Worm (Caenorhabditis elegans): ENCODE results near the gene F35E8.2.

The F35E8.2 gene

ce11 chrV:15879508-15879907 is 26.0 kb upstream of the F35E8.2 start, which contains the start of gene nhr-84:
Gene nhr-84 (minus strand): TSS chrV:15879608.
- no peak for TF ChIP-seq pha-2 (tag; optimal IDR thresholded peaks at IDR 0.05)
- TF ChIP-seq Y22D7AL.16 (tag; optimal IDR thresholded peaks at IDR 0.05) = no peak
- TF ChIP-seq dmd-4 (tag; optimal IDR thresholded peaks at IDR 0.05; ENCODE audit: borderline replicate concordance) = no peak
- TF ChIP-seq T23F11.4 (GFP tag; optimal IDR thresholded peaks at IDR 0.05) = no peak
- no peak for TF ChIP-seq lin-11 (tag; optimal IDR thresholded peaks at IDR 0.05)
- TF ChIP-seq pat-9 (tag; optimal IDR thresholded peaks at IDR 0.05) = no peak
- no peak for TF ChIP-seq tbx-2 (tag; optimal IDR thresholded peaks at IDR 0.05)
- no peak for TF ChIP-seq ceh-30 (tag; optimal IDR thresholded peaks at IDR 0.05)
- no peak for TF ChIP-seq elt-4 (tag; optimal IDR thresholded peaks at IDR 0.05)

ce11 chrV:15880033-15880432 is 25.4 kb upstream of the F35E8.2 start:
- TF ChIP-seq pat-9 (tag; optimal IDR thresholded peaks at IDR 0.05) (no peak), ceh-22 (tag; optimal IDR thresholded peaks at IDR 0.05) (no peak), nhr-232 (tag; optimal IDR thresholded peaks at IDR 0.05) (no peak), ceh-31 (tag; optimal IDR thresholded peaks at IDR 0.05) (no peak), hlh-6 (tag; optimal IDR thresholded peaks at IDR 0.05) (no peak), pqm-1 (tag; optimal IDR thresholded peaks at IDR 0.05) (no peak), pha-2 (tag; optimal IDR thresholded peaks at IDR 0.05) (no peak), unc-55 (GFP tag; optimal IDR thresholded peaks at IDR 0.05) (no peak), unc-42 (tag; optimal IDR thresholded peaks at IDR 0.05) (no peak), pag-3 (tag; optimal IDR thresholded peaks at IDR 0.05; ENCODE audit: borderline replicate concordance) (no peak), elt-4 (tag; optimal IDR thresholded peaks at IDR 0.05) (no peak), tbx-2 (tag; optimal IDR thresholded peaks at IDR 0.05) (no peak)

DNA sequence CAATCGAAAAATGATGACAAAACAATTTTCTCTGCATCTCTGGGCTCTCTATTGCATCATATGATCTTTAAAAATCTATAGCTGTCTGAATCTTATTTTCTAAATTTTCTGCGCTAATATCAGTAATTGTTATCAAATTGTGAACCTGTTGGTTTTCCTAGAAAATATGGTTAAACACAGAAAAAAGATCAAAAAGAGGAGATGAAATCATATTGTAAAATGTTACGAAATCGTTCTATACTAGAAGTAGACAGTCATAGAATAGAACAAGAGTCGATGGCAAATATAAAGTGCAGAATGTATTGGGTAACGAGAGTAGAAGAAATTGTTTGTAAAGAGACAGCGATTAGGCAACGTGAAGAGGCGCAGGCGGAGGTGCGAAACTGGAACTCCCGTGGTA is 24.8 kb upstream of the F35E8.2 start:
- TF ChIP-seq fkh-10 (GFP tag; optimal IDR thresholded peaks at IDR 0.05) (no peak), elt-2 (tag; optimal IDR thresholded peaks at IDR 0.05) (peak; percentile 32)

DNA sequence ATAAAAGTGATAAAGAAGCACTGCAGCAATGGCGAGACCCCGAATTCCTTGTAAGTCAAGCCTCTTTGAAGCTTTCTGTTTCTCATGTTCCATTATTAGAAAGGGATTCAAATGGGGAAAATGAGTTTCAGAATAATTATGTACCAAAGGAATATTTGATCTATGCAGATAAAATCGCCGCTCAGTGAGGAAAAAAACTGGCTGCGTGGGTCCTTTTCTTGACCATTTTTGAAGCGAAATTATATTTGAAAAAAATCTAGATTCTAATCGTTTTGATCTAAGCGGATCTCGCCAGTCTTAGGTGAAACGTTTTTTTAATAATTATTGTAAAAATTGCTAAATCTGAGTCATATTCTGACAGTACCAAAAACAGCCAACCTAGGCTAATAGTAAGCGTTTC is 20.8 kb upstream of the F35E8.2 start, which contains the start of gene oac-42:
Gene oac-42 (minus strand): TSS at position 101 of the 400 bp plus-strand sequence.
- TF ChIP-seq pag-3 (tag; optimal IDR thresholded peaks at IDR 0.05; ENCODE audit: borderline replicate concordance) = no peak
- TF ChIP-seq eyg-1 (tag; optimal IDR thresholded peaks at IDR 0.05) = no peak
- TF ChIP-seq pha-2 (tag; optimal IDR thresholded peaks at IDR 0.05) = no peak
- no peak for TF ChIP-seq ceh-19 (GFP tag; optimal IDR thresholded peaks at IDR 0.05)
- TF ChIP-seq syd-9 (tag; optimal IDR thresholded peaks at IDR 0.05) = no peak
- no peak for TF ChIP-seq ceh-31 (tag; optimal IDR thresholded peaks at IDR 0.05)
- no peak for TF ChIP-seq ceh-22 (tag; optimal IDR thresholded peaks at IDR 0.05)
- no peak for TF ChIP-seq dve-1 (tag; optimal IDR thresholded peaks at IDR 0.05)
- no peak for TF ChIP-seq dmd-4 (tag; optimal IDR thresholded peaks at IDR 0.05; ENCODE audit: borderline replicate concordance)
- no peak for TF ChIP-seq gmeb-2 (tag; optimal IDR thresholded peaks at IDR 0.05)
- no peak for TF ChIP-seq ceh-48 (tag; optimal IDR thresholded peaks at IDR 0.05)
- no peak for TF ChIP-seq ref-2 (tag; optimal IDR thresholded peaks at IDR 0.05)
- TF ChIP-seq lim-6 (tag; optimal IDR thresholded peaks at IDR 0.05) = no peak
- TF ChIP-seq tbx-7 (tag; optimal IDR thresholded peaks at IDR 0.05) = no peak
- TF ChIP-seq hlh-13 (GFP tag; optimal IDR thresholded peaks at IDR 0.05) = no peak
- TF ChIP-seq ztf-16 (tag; optimal IDR thresholded peaks at IDR 0.05) = no peak
- TF ChIP-seq unc-86 (tag; optimal IDR thresholded peaks at IDR 0.05) = no peak

ce11 chrV:15885967-15886366 is 19.5 kb upstream of the F35E8.2 start, which contains the start of gene T06C12.9:
Gene T06C12.9 (minus strand): TSS chrV:15886067.
- TF ChIP-seq ceh-6 (GFP tag; optimal IDR thresholded peaks at IDR 0.05) = no peak
- TF ChIP-seq unc-3 (GFP tag; conservative IDR thresholded peaks at IDR 0.05) = no peak
- no peak for TF ChIP-seq unc-3 (tag; optimal IDR thresholded peaks at IDR 0.05)
- TF ChIP-seq nfya-1 (tag; optimal IDR thresholded peaks at IDR 0.05) = no peak
- TF ChIP-seq Y22D7AL.16 (tag; optimal IDR thresholded peaks at IDR 0.05) = no peak
- TF ChIP-seq odd-2 (tag; optimal IDR thresholded peaks at IDR 0.05) = no peak
- TF ChIP-seq mec-3 (tag; optimal IDR thresholded peaks at IDR 0.05; ENCODE audit: borderline replicate concordance) = no peak
- TF ChIP-seq unc-42 (tag; optimal IDR thresholded peaks at IDR 0.05) = no peak
- TF ChIP-seq ceh-45 (GFP tag; IDR thresholded peaks at IDR 0.05) = no peak
- no peak for TF ChIP-seq tbx-2 (tag; optimal IDR thresholded peaks at IDR 0.05)
- TF ChIP-seq dve-1 (tag; optimal IDR thresholded peaks at IDR 0.05) = no peak
- no peak for TF ChIP-seq lin-11 (tag; optimal IDR thresholded peaks at IDR 0.05)
- no peak for TF ChIP-seq nhr-232 (tag; optimal IDR thresholded peaks at IDR 0.05)
- no peak for TF ChIP-seq ceh-31 (tag; optimal IDR thresholded peaks at IDR 0.05)
- no peak for TF ChIP-seq syd-9 (tag; optimal IDR thresholded peaks at IDR 0.05)
- no peak for TF ChIP-seq ahr-1 (tag; optimal IDR thresholded peaks at IDR 0.05)

Measured in whole organism, late embryonic.